Worm (Caenorhabditis elegans) whole organism, L3 larva: Measurements from ENCODE around the gene mrp-7.

Experiments used
- ZK546.5 ChIP-seq: sonication (generic microtip); optimal IDR thresholded peaks from 2 replicates; lab custom pipeline; 2017; ENCODE audit warnings: missing biosample characterization, missing genetic modification characterization
- aly-2 ChIP-seq: fragments of 150-350 bp; optimal IDR thresholded peaks from 2 replicates; lab custom pipeline; 2014; ENCODE audit warnings: missing biosample characterization, missing genetic modification characterization
- ama-1 ChIP-seq: fragments of 150-350 bp; optimal IDR thresholded peaks from 2 replicates; lab custom pipeline; 2018
- ceh-16 ChIP-seq: sonication (generic microtip); optimal IDR thresholded peaks from 2 replicates; lab custom pipeline; 2017; ENCODE audit warnings: missing biosample characterization, missing genetic modification characterization
- ceh-28 ChIP-seq: fragments of 150-350 bp; optimal IDR thresholded peaks from 2 replicates; lab custom pipeline; 2014; ENCODE audit warnings: missing biosample characterization, missing genetic modification reagents, missing genetic modification characterization
- ceh-82 ChIP-seq: fragments of 150-350 bp; optimal IDR thresholded peaks from 2 replicates; lab custom pipeline; 2014; ENCODE audit warnings: missing biosample characterization, missing genetic modification characterization
- ceh-9 ChIP-seq: sonication (generic microtip); optimal IDR thresholded peaks from 2 replicates; lab custom pipeline; 2018; ENCODE audit warnings: missing biosample characterization, missing genetic modification characterization
- daf-12 ChIP-seq: fragments of 150-350 bp; optimal IDR thresholded peaks from 2 replicates; lab custom pipeline; 2014; ENCODE audit warnings: missing biosample characterization, missing genetic modification reagents, missing genetic modification characterization
- egl-27 ChIP-seq: sonication (generic microtip); optimal IDR thresholded peaks from 4 replicates; lab custom pipeline; 2017; ENCODE audit warnings: missing biosample characterization, missing genetic modification reagents, missing genetic modification characterization
- egl-5 ChIP-seq: fragments of 150-350 bp; optimal IDR thresholded peaks from 2 replicates; lab custom pipeline; 2017; ENCODE audit warnings: missing biosample characterization, missing genetic modification reagents, missing genetic modification characterization, inconsistent platforms
- elt-1 ChIP-seq: fragments of 150-350 bp; optimal IDR thresholded peaks from 2 replicates; lab custom pipeline; 2014; ENCODE audit warnings: missing biosample characterization, missing genetic modification characterization
- elt-2 ChIP-seq: sonication (generic microtip); optimal IDR thresholded peaks from 2 replicates; lab custom pipeline; 2016; ENCODE audit warnings: missing genetic modification reagents, mild to moderate bottlenecking, missing genetic modification characterization, missing compliant biosample characterization
- elt-3 ChIP-seq, 3 experiments: fragments of 150-350 bp in 1 of 3; sonication (generic microtip) in 2 of 3; optimal IDR thresholded peaks; 2 replicates in 2 of 3; 4 replicates in 1 of 3; lab custom pipeline; 2014 to 2017; ENCODE audit warnings: missing biosample characterization in 3 of 3, missing genetic modification characterization in 3 of 3
- eor-1 ChIP-seq, 2 experiments: fragments of 150-350 bp; optimal IDR thresholded peaks; 2 replicates each; lab custom pipeline; 2014 to 2018; ENCODE audit warnings: missing biosample characterization in 2 of 2, missing genetic modification characterization in 2 of 2
- fkh-10 ChIP-seq: sonication (generic microtip); optimal IDR thresholded peaks from 2 replicates; lab custom pipeline; 2017; ENCODE audit warnings: missing biosample characterization, missing genetic modification reagents, missing genetic modification characterization
- fkh-2 ChIP-seq: fragments of 150-350 bp; optimal IDR thresholded peaks from 2 replicates; lab custom pipeline; 2014; ENCODE audit warnings: missing biosample characterization, missing genetic modification reagents, missing genetic modification characterization
- fos-1 ChIP-seq: fragments of 150-350 bp; optimal IDR thresholded peaks from 2 replicates; lab custom pipeline; 2014; ENCODE audit warnings: missing biosample characterization, missing genetic modification characterization
- hmg-11 ChIP-seq: sonication (generic microtip); optimal IDR thresholded peaks from 2 replicates; lab custom pipeline; 2016; ENCODE audit warnings: missing genetic modification characterization, missing compliant biosample characterization
- jun-1 ChIP-seq: fragments of 150-350 bp; optimal IDR thresholded peaks from 2 replicates; lab custom pipeline; 2014; ENCODE audit warnings: missing biosample characterization, missing genetic modification reagents, missing genetic modification characterization
- lin-15B ChIP-seq: fragments of 150-350 bp; optimal IDR thresholded peaks from 2 replicates; lab custom pipeline; 2014; ENCODE audit warnings: missing biosample characterization, missing genetic modification characterization
- lin-39 ChIP-seq: fragments of 150-350 bp; optimal IDR thresholded peaks from 2 replicates; lab custom pipeline; 2018; ENCODE audit warnings: missing biosample characterization, missing genetic modification reagents, missing genetic modification characterization
- lsy-12 ChIP-seq: sonication (generic microtip); optimal IDR thresholded peaks from 2 replicates; lab custom pipeline; 2016; ENCODE audit warnings: mild to moderate bottlenecking, missing genetic modification characterization, missing compliant biosample characterization
- nfya-1 ChIP-seq: sonication (generic microtip); optimal IDR thresholded peaks from 2 replicates; lab custom pipeline; 2017; ENCODE audit warnings: missing genetic modification characterization, mild to moderate bottlenecking, missing compliant biosample characterization, antibody characterized with exemption, moderate library complexity; ENCODE audit not compliant: insufficient read depth
- nhr-12 ChIP-seq: fragments of 150-350 bp; optimal IDR thresholded peaks from 2 replicates; lab custom pipeline; 2014; ENCODE audit warnings: missing biosample characterization, missing genetic modification characterization
- nhr-237 ChIP-seq: fragments of 150-350 bp; optimal IDR thresholded peaks from 2 replicates; lab custom pipeline; 2014; ENCODE audit warnings: missing biosample characterization, missing genetic modification characterization
- nhr-25 ChIP-seq: sonication (generic microtip); optimal IDR thresholded peaks from 2 replicates; lab custom pipeline; 2017; ENCODE audit warnings: missing biosample characterization, missing genetic modification characterization
- nhr-43 ChIP-seq: sonication (generic microtip); optimal IDR thresholded peaks from 2 replicates; lab custom pipeline; 2016; ENCODE audit warnings: mild to moderate bottlenecking, missing genetic modification characterization, missing compliant biosample characterization; ENCODE audit not compliant: poor library complexity, severe bottlenecking
- nhr-67 ChIP-seq: fragments of 150-350 bp; optimal IDR thresholded peaks from 2 replicates; lab custom pipeline; 2014; ENCODE audit warnings: missing biosample characterization, missing genetic modification characterization
- nhr-76 ChIP-seq: fragments of 150-350 bp; sonication (generic microtip); optimal IDR thresholded peaks from 5 replicates; lab custom pipeline; 2014; ENCODE audit warnings: missing biosample characterization, missing genetic modification characterization
- nhr-77 ChIP-seq: fragments of 150-350 bp; optimal IDR thresholded peaks from 2 replicates; lab custom pipeline; 2014; ENCODE audit warnings: missing biosample characterization, missing genetic modification characterization
- pha-4 ChIP-seq: fragments of 150-350 bp; optimal IDR thresholded peaks from 2 replicates; lab custom pipeline; 2014; ENCODE audit warnings: missing biosample characterization, missing genetic modification reagents, missing genetic modification characterization
- sea-2 ChIP-seq: fragments of 150-350 bp; sonication (generic microtip); optimal IDR thresholded peaks from 4 replicates; lab custom pipeline; 2014; ENCODE audit warnings: missing biosample characterization, missing genetic modification reagents, missing genetic modification characterization
- skn-1 ChIP-seq: fragments of 150-350 bp; optimal IDR thresholded peaks from 2 replicates; lab custom pipeline; 2014; ENCODE audit warnings: missing biosample characterization, missing genetic modification characterization
- tbx-2 ChIP-seq: sonication (generic microtip); optimal IDR thresholded peaks from 2 replicates; lab custom pipeline; 2016; ENCODE audit warnings: mild to moderate bottlenecking, missing genetic modification characterization, missing compliant biosample characterization
- unc-39 ChIP-seq: sonication (generic microtip); optimal IDR thresholded peaks from 4 replicates; lab custom pipeline; 2017; ENCODE audit warnings: missing biosample characterization, missing genetic modification characterization
- unc-62 ChIP-seq: fragments of 150-350 bp; sonication (generic microtip); optimal IDR thresholded peaks from 4 replicates; lab custom pipeline; 2014; ENCODE audit warnings: missing biosample characterization, missing genetic modification reagents, missing genetic modification characterization
- zag-1 ChIP-seq: fragments of 150-350 bp; optimal IDR thresholded peaks from 2 replicates; lab custom pipeline; 2014; ENCODE audit warnings: missing biosample characterization, missing genetic modification characterization
- ztf-11 ChIP-seq: fragments of 150-350 bp; optimal IDR thresholded peaks from 2 replicates; lab custom pipeline; 2014; ENCODE audit warnings: missing biosample characterization, missing genetic modification characterization
- ztf-4 ChIP-seq: fragments of 150-350 bp; optimal IDR thresholded peaks from 2 replicates; lab custom pipeline; 2014; ENCODE audit warnings: missing biosample characterization, missing genetic modification characterization

Gene mrp-7

ce11 chrV:19643015-19643414, 31.6 kb upstream of the mrp-7 start (continued):
- TF ChIP-seq nhr-25: peak; percentile 71
- peak; percentile 84 for TF ChIP-seq egl-27
- peak; percentile 53 for TF ChIP-seq skn-1
- peak; percentile 64 for TF ChIP-seq elt-2 (tag; lab: Kevin White, UChicago)
- TF ChIP-seq lin-39 (tag; lab: Kevin White, UChicago): peak; percentile 94
- TF ChIP-seq fkh-10 (GFP tag; lab: Kevin White, UChicago): no peak
- TF ChIP-seq eor-1 (tag; optimal IDR thresholded peaks at IDR 0.05; lab: Kevin White, UChicago): no peak
- no peak for TF ChIP-seq zag-1 (tag; lab: Kevin White, UChicago)
- no peak for TF ChIP-seq nhr-237 (tag; lab: Kevin White, UChicago)
- no peak for TF ChIP-seq ceh-9
- TF ChIP-seq jun-1 (tag; lab: Kevin White, UChicago): peak; percentile 79
- peak; percentile 87 for TF ChIP-seq lsy-12 (tag; lab: Kevin White, UChicago)
- TF ChIP-seq ceh-82 (tag; lab: Kevin White, UChicago): peak; percentile 64
- no peak for TF ChIP-seq nhr-67
- TF ChIP-seq pha-4 (tag; lab: Kevin White, UChicago): peak; percentile 57
- TF ChIP-seq elt-3 (tag; optimal IDR thresholded peaks at IDR 0.05; lab: Kevin White, UChicago): peak in 1 of 3 experiments; percentile 43
- peak; percentile 90 for TF ChIP-seq nhr-43 (tag; lab: Kevin White, UChicago)
- TF ChIP-seq nhr-77 (tag; lab: Kevin White, UChicago): peak; percentile 45
- no peak for TF ChIP-seq unc-39 (tag; lab: Kevin White, UChicago)
- TF ChIP-seq ceh-28: peak; percentile 59
- no peak for TF ChIP-seq nhr-12
- TF ChIP-seq fkh-2 (tag; lab: Kevin White, UChicago): no peak
- no peak for TF ChIP-seq elt-1 (tag; lab: Kevin White, UChicago)
- no peak for TF ChIP-seq sea-2 (GFP tag; lab: Kevin White, UChicago)
- no peak for TF ChIP-seq ceh-16 (tag; lab: Kevin White, UChicago)

- TF ChIP-seq hmg-11 (tag; lab: Kevin White, UChicago) (peak; percentile 54), pha-4 (tag; lab: Kevin White, UChicago) (peak; percentile 52), skn-1 (no peak), egl-27 (no peak), lin-15B (tag; lab: Kevin White, UChicago) (peak; percentile 2), lsy-12 (tag; lab: Kevin White, UChicago) (no peak), aly-2 (tag; lab: Kevin White, UChicago) (no peak), fkh-2 (tag; lab: Kevin White, UChicago) (no peak), daf-12 (no peak), lin-39 (tag; lab: Kevin White, UChicago) (peak; percentile 73), egl-5 (tag; lab: Kevin White, UChicago) (peak; percentile 7), fkh-10 (GFP tag; lab: Kevin White, UChicago) (no peak), elt-1 (tag; lab: Kevin White, UChicago) (no peak), ceh-28 (peak; percentile 89), tbx-2 (tag; lab: Kevin White, UChicago) (no peak), sea-2 (GFP tag; lab: Kevin White, UChicago) (no peak), nhr-76 (tag; lab: Kevin White, UChicago) (no peak), elt-2 (tag; lab: Kevin White, UChicago) (peak; percentile 6), nhr-25 (no peak), fos-1 (tag; lab: Kevin White, UChicago) (no peak), nhr-237 (tag; lab: Kevin White, UChicago) (no peak), ztf-11 (tag; lab: Kevin White, UChicago) (no peak), nfya-1 (tag; lab: Kevin White, UChicago) (peak; percentile 75), unc-62 (GFP tag; lab: Kevin White, UChicago) (no peak), ZK546.5 (tag; lab: Kevin White, UChicago) (no peak), nhr-12 (no peak), elt-3 (tag; optimal IDR thresholded peaks at IDR 0.05; lab: Kevin White, UChicago) (no peak), nhr-67 (no peak), jun-1 (tag; lab: Kevin White, UChicago) (no peak), ama-1 (lab: Kevin White, UChicago) (no peak), ceh-16 (tag; lab: Kevin White, UChicago) (no peak), ztf-4 (tag; lab: Kevin White, UChicago) (no peak)
Observed at ce11 chrV:19643903-19644302, 30.7 kb upstream of the mrp-7 start, which contains the start of the genes Y43F8C.7 and mrps-28. Gene Y43F8C.7, minus strand, starts transcription at chrV:19644030. Gene mrps-28, plus strand, starts transcription at chrV:19644239.
